Fruit fly (Drosophila melanogaster) whole organism, pupa: ENCODE measurements around the gene Men-b.

ENCODE experiments used
- CG17806 ChIP-seq: fragments of 200-800 bp; sonication (Bioruptor generic); optimal IDR thresholded peaks from 2 replicates; lab custom pipeline; 2018; ENCODE audit warnings: missing biosample characterization, mild to moderate bottlenecking, missing genetic modification characterization, moderate library complexity
- CG34367 ChIP-seq: fragments of 200-800 bp; sonication (Bioruptor generic); optimal IDR thresholded peaks from 2 replicates; lab custom pipeline; 2018; ENCODE audit warnings: missing biosample characterization, mild to moderate bottlenecking, missing genetic modification characterization
- CG4496 ChIP-seq: fragments of 200-800 bp; sonication (Bioruptor generic); IDR thresholded peaks from 3 replicates; pipeline ENCODE4 v1.3.6; 2022; ENCODE audit warnings: missing biosample characterization, missing genetic modification characterization

- peak; percentile 75 for TF ChIP-seq CG17806 (tag; lab: Kevin White, UChicago)
- peak; percentile 36 for TF ChIP-seq CG34367 (tag; lab: Kevin White, UChicago)
- peak; percentile 45; the same call in 1 of the 3 replicates for TF ChIP-seq CG4496 (GFP tag; lab: Robert Waterston, UW)
Measured at dm6 chr3R:27178546-27179375, 27.3 kb downstream of the Men-b start.
